Fruit fly (Drosophila melanogaster): Measurements from ENCODE around the gene CG32590.

CG32590 gene

dm6 chrX:14871028-14871427, 32.1 kb upstream of the CG32590 start, which contains the start of gene CG9518:
Gene CG9518 (minus strand): TSS chrX:14871181.
- TF ChIP-seq sage (GFP tag; optimal IDR thresholded peaks at IDR 0.05): no peak
- TF ChIP-seq CG32264 (GFP tag; optimal IDR thresholded peaks at IDR 0.05): no peak
- TF ChIP-seq psq (GFP tag; optimal IDR thresholded peaks at IDR 0.05): no peak
- TF ChIP-seq lola (GFP tag; optimal IDR thresholded peaks at IDR 0.05): no peak
- TF ChIP-seq br (GFP tag; optimal IDR thresholded peaks at IDR 0.05): no peak
- TF ChIP-seq usp (GFP tag; optimal IDR thresholded peaks at IDR 0.05): no peak
- TF ChIP-seq Hr78 (GFP tag; optimal IDR thresholded peaks at IDR 0.05): no peak
- TF ChIP-seq woc (GFP tag; optimal IDR thresholded peaks at IDR 0.05): no peak
- no peak for TF ChIP-seq Dif (GFP tag; optimal IDR thresholded peaks at IDR 0.05; ENCODE audit: partially characterized antibody)
- TF ChIP-seq Hnf4 (GFP tag; optimal IDR thresholded peaks at IDR 0.05): no peak

- TF ChIP-seq Abd-B (GFP tag; optimal IDR thresholded peaks at IDR 0.05) (no peak), Hr83 (GFP tag; optimal IDR thresholded peaks at IDR 0.05; ENCODE audit: poor library complexity, severe bottlenecking) (no peak), pan (optimal IDR thresholded peaks at IDR 0.05) (no peak), brk (GFP tag; optimal IDR thresholded peaks at IDR 0.05) (no peak), dsf (GFP tag; optimal IDR thresholded peaks at IDR 0.05; ENCODE audit: borderline replicate concordance) (no peak), br (GFP tag; optimal IDR thresholded peaks at IDR 0.05) (no peak), Dif (GFP tag; optimal IDR thresholded peaks at IDR 0.05; ENCODE audit: partially characterized antibody) (no peak), HLH106 (tag; optimal IDR thresholded peaks at IDR 0.05) (no peak), h (GFP tag; optimal IDR thresholded peaks at IDR 0.05) (no peak)
Measured at dm6 chrX:14868414-14868813, 29.5 kb upstream of the CG32590 start.

- no peak for TF ChIP-seq Vsx2 (GFP tag; optimal IDR thresholded peaks at IDR 0.05; ENCODE audit: partially characterized antibody)
- no peak for TF ChIP-seq sv (GFP tag; optimal IDR thresholded peaks at IDR 0.05)
- no peak for TF ChIP-seq CG32264 (GFP tag; optimal IDR thresholded peaks at IDR 0.05)
- TF ChIP-seq pan (optimal IDR thresholded peaks at IDR 0.05): no peak
- TF ChIP-seq CrebA (GFP tag; optimal IDR thresholded peaks at IDR 0.05; ENCODE audit: borderline replicate concordance): no peak
- no peak for TF ChIP-seq Dfd (GFP tag; optimal IDR thresholded peaks at IDR 0.05)
- no peak for TF ChIP-seq dl (GFP tag; optimal IDR thresholded peaks at IDR 0.05; ENCODE audit: insufficient read depth in 1 of 2, partially characterized antibody in 2 of 2)
- TF ChIP-seq Hr83 (GFP tag; optimal IDR thresholded peaks at IDR 0.05; ENCODE audit: poor library complexity, severe bottlenecking): no peak
- TF ChIP-seq fru (GFP tag; optimal IDR thresholded peaks at IDR 0.05): no peak
- TF ChIP-seq HLH106 (tag; optimal IDR thresholded peaks at IDR 0.05): no peak
Measured at dm6 chrX:14866911-14867310, 28.0 kb upstream of the CG32590 start.

- TF ChIP-seq dmrt93B (GFP tag; optimal IDR thresholded peaks at IDR 0.05) (no peak), sage (GFP tag; optimal IDR thresholded peaks at IDR 0.05) (no peak), Dfd (GFP tag; optimal IDR thresholded peaks at IDR 0.05) (no peak), h (GFP tag; optimal IDR thresholded peaks at IDR 0.05) (no peak), CG9705 (GFP tag; optimal IDR thresholded peaks at IDR 0.05) (no peak), Abd-B (GFP tag; optimal IDR thresholded peaks at IDR 0.05) (no peak), Hnf4 (GFP tag; optimal IDR thresholded peaks at IDR 0.05) (no peak), N (GFP tag; optimal IDR thresholded peaks at IDR 0.05) (peak; percentile 31), Vsx2 (GFP tag; optimal IDR thresholded peaks at IDR 0.05; ENCODE audit: partially characterized antibody) (no peak), lola (GFP tag; optimal IDR thresholded peaks at IDR 0.05) (no peak), pan (optimal IDR thresholded peaks at IDR 0.05) (no peak), Mio (GFP tag; optimal IDR thresholded peaks at IDR 0.05) (no peak), Sp1 (GFP tag; optimal IDR thresholded peaks at IDR 0.05) (no peak), brk (GFP tag; optimal IDR thresholded peaks at IDR 0.05) (no peak), ey (GFP tag; optimal IDR thresholded peaks at IDR 0.05) (no peak), dsf (GFP tag; optimal IDR thresholded peaks at IDR 0.05; ENCODE audit: borderline replicate concordance) (no peak), Myc (optimal IDR thresholded peaks at IDR 0.05) (peak; percentile 59)
Measured at dm6 chrX:14862494-14862893, 23.6 kb upstream of the CG32590 start.

dm6 chrX:14858951-14859350, 20.0 kb upstream of the CG32590 start, which contains the start of gene CG46399:
Gene CG46399 (plus strand): TSS chrX:14859251.
- TF ChIP-seq lola (GFP tag; optimal IDR thresholded peaks at IDR 0.05) (no peak), Mio (GFP tag; optimal IDR thresholded peaks at IDR 0.05) (no peak), Vsx2 (GFP tag; optimal IDR thresholded peaks at IDR 0.05; ENCODE audit: partially characterized antibody) (no peak), dsf (GFP tag; optimal IDR thresholded peaks at IDR 0.05; ENCODE audit: borderline replicate concordance) (no peak)
